Fruit fly (Drosophila melanogaster) S2 (cell line): ENCODE data around the gene ocn.
A peak's percentile ranks its signal among the peaks of the same experiment; 100 is the strongest.

Experiments used
- CG8478 ChIP-seq: fragments of >200 bp; optimal IDR thresholded peaks from 2 replicates; lab custom pipeline; 2018
- CTCF ChIP-seq, 2 experiments: fragments of >200 bp; optimal IDR thresholded peaks; 2 replicates each; lab custom pipeline; 2018

The ocn gene

dm6 chr3R:30055915-30056544 is 18.5 kb upstream of the ocn start, which contains the start of the genes Rpp14b and spn-A:
Gene Rpp14b (plus strand): TSS chr3R:30055957.
Gene spn-A (minus strand): TSS chr3R:30056037.
- TF ChIP-seq CTCF (optimal IDR thresholded peaks at IDR 0.05; lab: Kevin White, UChicago) (no peak), CG8478 (lab: Kevin White, UChicago) (no peak)

DNA sequence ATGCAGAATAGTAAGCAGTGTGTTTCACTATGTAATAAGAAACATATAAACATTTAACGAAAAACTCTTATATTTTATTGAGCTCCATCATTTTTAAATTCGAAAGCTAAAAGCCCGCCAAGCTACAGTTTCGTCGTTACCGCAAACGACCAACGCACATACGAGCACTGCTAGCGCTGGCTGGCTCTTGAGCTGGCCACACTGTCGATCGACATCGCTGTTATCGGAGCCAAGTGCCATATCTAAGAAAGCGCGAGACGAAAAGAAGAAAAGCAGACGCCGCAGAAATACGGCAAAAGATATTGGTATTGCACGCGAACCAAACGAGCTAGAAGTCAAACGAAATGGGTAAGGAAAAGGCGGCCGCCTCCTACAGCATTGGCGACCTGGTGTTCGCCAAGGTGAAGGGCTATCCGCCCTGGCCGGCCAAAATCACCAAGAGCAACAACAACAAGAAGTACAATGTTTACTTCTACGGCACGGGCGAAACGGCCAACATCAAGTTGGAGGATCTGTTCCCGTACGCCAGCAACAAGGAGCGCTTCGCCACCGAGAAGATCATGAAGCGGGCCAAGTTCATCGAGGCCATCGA is 15.0 kb upstream of the ocn start, which contains the start of gene Jasper:
TSS of gene Jasper (plus strand) at position 60 of the 592 bp plus-strand sequence.
- TF ChIP-seq CG8478 (lab: Kevin White, UChicago) (no peak), CTCF (optimal IDR thresholded peaks at IDR 0.05; lab: Kevin White, UChicago) (peak; percentile 10 to 43)

DNA sequence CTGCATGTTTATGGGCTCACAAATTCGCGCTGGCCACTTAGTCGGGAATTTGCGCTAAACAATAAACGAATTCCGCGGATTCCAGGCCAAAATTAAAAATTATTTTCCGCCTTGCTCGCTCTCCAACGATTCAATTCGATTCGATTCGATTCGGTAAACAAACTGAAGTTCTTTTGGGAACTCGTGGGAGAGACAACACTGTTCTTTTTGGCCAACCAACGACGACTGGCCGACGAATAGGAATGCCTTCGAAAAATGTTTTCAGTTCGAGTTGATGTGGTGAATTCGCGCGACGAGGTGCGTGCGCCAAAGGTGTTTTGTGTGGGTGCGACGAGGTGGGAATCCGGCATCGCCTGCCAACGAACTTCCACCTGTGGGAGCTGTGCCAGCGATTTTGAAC is 14.4 kb upstream of the ocn start, which contains the start of gene CG15528:
TSS of gene CG15528 (minus strand) at position 180 of the 400 bp plus-strand sequence.
- no peak for TF ChIP-seq CG8478 (lab: Kevin White, UChicago)
- TF ChIP-seq CTCF (optimal IDR thresholded peaks at IDR 0.05; lab: Kevin White, UChicago) = no peak

- TF ChIP-seq CG8478 (lab: Kevin White, UChicago) = no peak
- TF ChIP-seq CTCF (optimal IDR thresholded peaks at IDR 0.05; lab: Kevin White, UChicago) = no peak
Observed at dm6 chr3R:30050448-30050847, 12.9 kb upstream of the ocn start.

dm6 chr3R:30046029-30047001 is 8.8 kb upstream of the ocn start, which contains the start of the genes RpL32 and CG7943:
Gene RpL32 (minus strand): TSS chr3R:30046161.
Gene CG7943 (plus strand): TSS chr3R:30046470.
- TF ChIP-seq CG8478 (lab: Kevin White, UChicago) (no peak), CTCF (optimal IDR thresholded peaks at IDR 0.05; lab: Kevin White, UChicago) (peak in 1 of 2 experiments; percentile 41)

DNA sequence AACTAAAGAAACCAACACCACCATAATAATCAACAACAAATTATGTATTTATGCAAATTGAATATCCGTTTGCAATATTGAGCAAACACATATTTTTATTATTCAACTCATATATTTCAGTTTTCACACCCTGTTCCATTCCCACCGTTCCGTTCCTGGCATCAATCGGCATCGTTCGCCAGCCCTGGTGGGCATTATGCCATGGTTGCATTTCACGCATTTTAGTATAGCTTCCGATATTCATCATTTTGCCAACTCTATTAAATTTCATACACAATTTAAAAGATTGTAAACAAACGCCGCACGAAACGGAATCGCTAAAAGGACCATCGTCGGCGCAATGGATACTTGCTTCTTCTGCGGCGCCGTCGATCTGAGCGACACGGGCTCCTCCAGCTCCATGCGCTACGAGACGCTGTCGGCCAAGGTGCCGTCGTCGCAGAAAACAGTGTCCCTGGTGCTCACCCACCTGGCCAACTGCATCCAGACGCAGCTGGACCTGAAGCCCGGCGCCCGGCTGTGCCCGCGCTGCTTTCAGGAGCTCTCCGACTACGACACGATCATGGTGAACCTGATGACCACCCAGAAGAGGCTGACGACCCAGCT is 5.7 kb upstream of the ocn start, which contains the start of gene Sry-delta:
TSS of gene Sry-delta (plus strand) at position 203 of the 606 bp plus-strand sequence.
- peak; percentile 10 to 34 for TF ChIP-seq CTCF (optimal IDR thresholded peaks at IDR 0.05; lab: Kevin White, UChicago)
- no peak for TF ChIP-seq CG8478 (lab: Kevin White, UChicago)

DNA sequence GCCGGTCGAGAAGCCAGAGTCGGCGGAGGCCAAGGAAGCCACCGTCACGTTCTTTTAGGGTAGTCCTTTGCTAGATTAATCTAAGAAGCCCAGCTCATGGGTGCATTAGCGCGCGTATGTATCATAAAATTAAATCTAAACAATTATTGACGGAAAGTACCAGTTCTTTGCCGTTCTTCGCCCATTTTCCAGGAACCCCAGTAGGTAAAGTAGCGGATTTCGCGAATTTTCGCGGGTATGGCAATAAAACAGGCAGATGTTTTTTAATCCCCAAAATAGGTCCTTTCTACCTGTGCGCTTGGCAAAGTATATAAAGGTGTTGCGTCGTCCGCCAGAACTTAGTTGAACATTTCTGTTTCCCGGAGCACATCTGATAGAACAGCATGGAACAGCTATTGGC is 3.3 kb upstream of the ocn start:
- TF ChIP-seq CTCF (optimal IDR thresholded peaks at IDR 0.05; lab: Kevin White, UChicago) (no peak), CG8478 (lab: Kevin White, UChicago) (no peak)

DNA sequence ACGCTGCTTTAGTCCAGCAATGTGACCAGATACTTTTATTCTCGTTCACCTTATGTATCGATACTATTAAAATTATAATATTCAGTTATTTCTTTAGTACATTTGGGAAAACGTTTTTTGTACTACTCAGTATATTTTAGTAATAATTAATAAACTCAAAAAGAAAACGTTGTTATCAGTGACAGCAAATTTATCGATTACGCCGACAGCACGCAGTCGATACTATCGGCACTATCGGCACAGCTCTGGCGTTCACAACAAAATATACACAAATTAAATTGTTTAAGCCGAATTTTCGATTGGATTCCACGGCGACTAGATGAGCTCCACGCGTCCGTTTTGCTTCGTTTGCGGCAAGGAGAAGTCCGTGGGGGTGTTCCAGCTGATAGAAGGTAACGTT is 2.0 kb upstream of the ocn start, which contains the start of the genes janA, Sry-alpha and Sry-beta:
TSS of gene janA (minus strand) at position 40 of the 400 bp plus-strand sequence.
TSS of gene Sry-alpha (plus strand) at position 226 of the 400 bp plus-strand sequence.
TSS of gene Sry-beta (plus strand) at position 226 of the 400 bp plus-strand sequence.
- TF ChIP-seq CTCF (optimal IDR thresholded peaks at IDR 0.05; lab: Kevin White, UChicago) = no peak
- TF ChIP-seq CG8478 (lab: Kevin White, UChicago) = no peak

DNA sequence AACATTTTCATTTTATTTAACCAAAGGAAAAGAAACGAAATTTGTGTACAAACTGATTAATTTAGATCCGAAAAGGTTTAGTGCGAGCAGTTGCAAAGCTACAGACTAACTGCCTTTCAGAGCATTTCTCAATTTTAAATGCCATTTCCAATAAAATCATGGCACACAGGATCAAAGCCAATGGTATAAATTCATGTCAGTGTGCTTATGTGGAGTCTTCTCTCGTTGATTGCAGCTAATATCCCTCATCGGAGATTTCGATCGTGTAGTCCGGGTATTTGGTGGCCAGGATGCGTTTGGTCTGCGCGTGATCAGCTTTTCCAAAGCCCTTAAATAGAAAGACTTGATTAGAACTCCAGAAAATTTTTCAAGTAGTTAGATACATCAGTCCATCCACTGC is 1.1 kb upstream of the ocn start, which contains the start of gene janB:
TSS of gene janB (minus strand) at position 101 of the 400 bp plus-strand sequence.
- TF ChIP-seq CG8478 (lab: Kevin White, UChicago) (no peak), CTCF (optimal IDR thresholded peaks at IDR 0.05; lab: Kevin White, UChicago) (no peak)

DNA sequence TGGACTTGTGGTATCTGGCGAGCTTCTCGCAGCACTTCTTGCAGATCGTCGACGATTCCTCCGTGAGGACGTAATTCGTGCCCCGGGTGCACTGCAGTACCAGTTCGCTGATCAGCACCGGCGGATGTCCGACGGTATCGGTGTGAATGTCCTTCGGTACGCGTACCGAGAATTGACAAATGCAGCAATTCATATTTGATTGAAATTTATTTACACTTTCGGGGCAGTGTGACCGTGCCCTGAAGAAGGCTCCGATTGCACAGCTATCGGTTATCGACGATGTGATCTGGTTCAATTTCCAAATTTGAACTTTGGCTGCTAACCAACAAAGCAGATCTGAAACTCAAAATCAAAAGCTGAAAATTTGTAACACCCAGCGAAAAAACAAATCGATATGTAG is 921 bp downstream of the ocn start, which contains the start of gene ZIPIC:
TSS of gene ZIPIC (minus strand) at position 262 of the 400 bp plus-strand sequence.
- no peak for TF ChIP-seq CG8478 (lab: Kevin White, UChicago)
- TF ChIP-seq CTCF (optimal IDR thresholded peaks at IDR 0.05; lab: Kevin White, UChicago) = no peak

DNA sequence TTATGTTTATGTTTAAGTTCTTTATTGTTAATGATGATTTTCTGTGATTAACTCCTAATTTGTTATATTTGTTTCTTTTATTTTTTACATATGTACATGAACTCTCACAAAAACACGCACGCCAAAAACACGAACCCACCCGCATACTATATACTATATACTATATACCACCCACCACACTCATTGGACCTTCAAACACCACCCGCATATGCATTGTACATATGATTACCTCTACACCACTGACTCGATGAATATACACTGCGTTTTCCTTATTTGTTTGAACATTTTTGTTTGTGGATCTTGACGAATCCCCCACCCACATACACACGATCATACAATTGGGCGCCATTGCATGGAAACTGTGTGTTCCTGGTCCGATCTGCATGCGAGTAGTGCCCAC is 5.2 kb downstream of the ocn start:
- TF ChIP-seq CG8478 (lab: Kevin White, UChicago) (no peak), CTCF (optimal IDR thresholded peaks at IDR 0.05; lab: Kevin White, UChicago) (no peak)

- TF ChIP-seq CG8478 (lab: Kevin White, UChicago) (no peak), CTCF (optimal IDR thresholded peaks at IDR 0.05; lab: Kevin White, UChicago) (no peak)
Observed at dm6 chr3R:30030061-30030460, 7.5 kb downstream of the ocn start.

dm6 chr3R:30023445-30023844 is 14.1 kb downstream of the ocn start:
- TF ChIP-seq CTCF (optimal IDR thresholded peaks at IDR 0.05; lab: Kevin White, UChicago) (no peak), CG8478 (lab: Kevin White, UChicago) (no peak)
